Worm (Caenorhabditis elegans): ENCODE data around the gene C17F4.7.
A peak's percentile ranks its signal among the peaks of the same experiment; 100 is the strongest.

The C17F4.7 gene

DNA sequence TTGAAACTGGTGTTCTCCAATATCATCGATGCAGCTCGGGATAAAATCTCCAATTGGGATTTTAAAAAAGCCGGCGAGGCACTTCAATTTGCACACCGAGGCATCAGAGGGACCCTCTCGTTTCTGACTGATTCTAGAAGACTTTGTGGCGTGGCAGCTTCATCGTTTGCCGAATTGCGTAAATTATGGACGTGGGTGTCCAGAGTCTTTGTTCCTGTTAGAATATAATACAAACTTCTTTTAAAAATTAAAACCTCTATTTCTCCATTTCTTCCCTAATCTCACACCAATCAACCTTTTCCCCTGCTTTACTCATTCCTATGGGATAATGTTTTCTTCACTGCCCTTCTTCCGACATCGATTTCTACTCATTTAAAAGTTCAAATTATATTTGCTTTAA, 35.5 kb downstream of the C17F4.7 start, which contains the start of gene ZC239.5:
TSS of gene ZC239.5 (plus strand) at position 301 of the 400 bp plus-strand sequence.
- TF ChIP-seq unc-62 (GFP tag; optimal IDR thresholded peaks at IDR 0.05 in 1 of 2), result peak in 1 of 2 experiments; percentile 56
- TF ChIP-seq unc-62 (tag; optimal IDR thresholded peaks at IDR 0.05), result no peak
- no peak for TF ChIP-seq unc-39 (tag; optimal IDR thresholded peaks at IDR 0.05)
- TF ChIP-seq nhr-41 (GFP tag; IDR thresholded peaks at IDR 0.05), result no peak
- no peak for TF ChIP-seq lin-29 (GFP tag; IDR thresholded peaks at IDR 0.05)
- TF ChIP-seq daf-19 (GFP tag; conservative IDR thresholded peaks at IDR 0.05), result no peak
- TF ChIP-seq mdt-29 (GFP tag; IDR thresholded peaks at IDR 0.05), result no peak
- TF ChIP-seq T20F7.1 (GFP tag; optimal IDR thresholded peaks at IDR 0.05), result no peak
- no peak for TF ChIP-seq mdl-1 (tag; optimal IDR thresholded peaks at IDR 0.05)
- no peak for TF ChIP-seq F10B5.3 (tag; optimal IDR thresholded peaks at IDR 0.05)
- no peak for TF ChIP-seq hlh-30 (tag; optimal IDR thresholded peaks at IDR 0.05; ENCODE audit: insufficient read depth)
- 0 out of 2 replicates have a peak, but pooled peaks have one; percentile 12 for TF ChIP-seq D1046.2 (GFP tag; IDR thresholded peaks at IDR 0.05)
- TF ChIP-seq mes-2 (tag; optimal IDR thresholded peaks at IDR 0.05; ENCODE audit: poor library complexity, severe bottlenecking), result no peak
- TF ChIP-seq lim-7 (GFP tag; IDR thresholded peaks at IDR 0.05), result no peak
- TF ChIP-seq nhr-28 (tag; optimal IDR thresholded peaks at IDR 0.05), result no peak

- TF ChIP-seq daf-16 (GFP tag; optimal IDR thresholded peaks at IDR 0.05) (peak in 1 of 2 experiments; percentile 68), daf-16 (tag; optimal IDR thresholded peaks at IDR 0.05) (no peak), hlh-11 (tag; optimal IDR thresholded peaks at IDR 0.05) (peak; percentile 35), pha-4 (GFP tag; IDR thresholded peaks at IDR 0.05) (no peak), pha-4 (tag; optimal IDR thresholded peaks at IDR 0.05) (peak; percentile 22), mxl-2 (GFP tag; conservative IDR thresholded peaks at IDR 0.05) (no peak), ceh-20 (GFP tag; IDR thresholded peaks at IDR 0.05) (no peak), hlh-30 (tag; optimal IDR thresholded peaks at IDR 0.05; ENCODE audit: insufficient read depth) (peak; percentile 9), F10B5.3 (tag; optimal IDR thresholded peaks at IDR 0.05) (no peak), snpc-4 (tag; optimal IDR thresholded peaks at IDR 0.05) (no peak), ztf-11 (tag; optimal IDR thresholded peaks at IDR 0.05) (no peak), skn-1 (tag; optimal IDR thresholded peaks at IDR 0.05) (no peak), ceh-28 (tag; optimal IDR thresholded peaks at IDR 0.05) (no peak), nhr-42 (GFP tag; IDR thresholded peaks at IDR 0.05) (no peak), jun-1 (tag; optimal IDR thresholded peaks at IDR 0.05) (no peak), hmg-1.1 (GFP tag; IDR thresholded peaks at IDR 0.05) (0 out of 2 replicates have a peak, but pooled peaks have one; percentile 22), lin-15B (tag; optimal IDR thresholded peaks at IDR 0.05) (no peak), fkh-10 (GFP tag; optimal IDR thresholded peaks at IDR 0.05) (no peak), set-16 (GFP tag; IDR thresholded peaks at IDR 0.05) (no peak), unc-62 (GFP tag; optimal IDR thresholded peaks at IDR 0.05 in 1 of 2) (no peak), unc-62 (tag; optimal IDR thresholded peaks at IDR 0.05) (no peak), zip-11 (GFP tag; IDR thresholded peaks at IDR 0.05) (no peak), nhr-25 (tag; optimal IDR thresholded peaks at IDR 0.05; ENCODE audit: borderline replicate concordance, insufficient read depth) (no peak), mdl-1 (tag; optimal IDR thresholded peaks at IDR 0.05) (no peak), rbr-2 (tag; optimal IDR thresholded peaks at IDR 0.05) (peak; percentile 32), duxl-1 (tag; optimal IDR thresholded peaks at IDR 0.05; ENCODE audit: poor library complexity) (no peak), nhr-102 (tag; optimal IDR thresholded peaks at IDR 0.05) (no peak)
Observed at ce11 chrII:3209251-3209650, 36.6 kb downstream of the C17F4.7 start, which contains the start of gene ZC239.6. TSS of gene ZC239.6 (plus strand) at chrII:3209631.

ce11 chrII:3208679-3209078, 37.1 kb downstream of the C17F4.7 start, which contains the start of gene sdz-35:
TSS of gene sdz-35 (minus strand) at chrII:3208779.
- TF ChIP-seq fos-1 (tag; optimal IDR thresholded peaks at IDR 0.05) (no peak), ZK337.2 (GFP tag; IDR thresholded peaks at IDR 0.05) (no peak), daf-8 (GFP tag; IDR thresholded peaks at IDR 0.05) (no peak), hif-1 (tag; optimal IDR thresholded peaks at IDR 0.05) (no peak), arid-1 (GFP tag; conservative IDR thresholded peaks at IDR 0.05) (no peak), daf-12 (tag; optimal IDR thresholded peaks at IDR 0.05) (no peak), T26A8.4 (GFP tag; IDR thresholded peaks at IDR 0.05) (no peak)

Measured in whole organism, L4 larva.